Worm (Caenorhabditis elegans) whole organism, early embryonic: ENCODE measurements around the gene nhr-171.

Experiments used
- B0310.2 ChIP-seq: sonication (generic microtip); optimal IDR thresholded peaks from 2 replicates; lab custom pipeline; 2016; ENCODE audit warnings: mild to moderate bottlenecking, missing genetic modification characterization, missing compliant biosample characterization
- F13C5.2 ChIP-seq: sonication (generic microtip); optimal IDR thresholded peaks from 2 replicates; lab custom pipeline; 2017; ENCODE audit warnings: mild to moderate bottlenecking, missing genetic modification characterization, inconsistent platforms, missing compliant biosample characterization
- aly-1 ChIP-seq: sonication (generic microtip); optimal IDR thresholded peaks from 2 replicates; lab custom pipeline; 2016; ENCODE audit warnings: missing genetic modification characterization, missing compliant biosample characterization
- ama-1 ChIP-seq: fragments of 150-350 bp; optimal IDR thresholded peaks from 2 replicates; lab custom pipeline; 2014
- ceh-13 ChIP-seq: fragments of 200-800 bp; sonication (Bioruptor generic); optimal IDR thresholded peaks from 2 replicates; lab custom pipeline; 2018; ENCODE audit warnings: mild to moderate bottlenecking, missing genetic modification characterization, missing compliant biosample characterization
- ets-7 ChIP-seq: sonication (generic microtip); optimal IDR thresholded peaks from 2 replicates; lab custom pipeline; 2016; ENCODE audit warnings: missing genotype, missing genetic modification characterization, missing compliant biosample characterization
- flt-1 ChIP-seq: fragments of 200-800 bp; sonication (Bioruptor generic); IDR thresholded peaks from 2 replicates; pipeline ENCODE4 v1.3.6; 2022; ENCODE audit warnings: missing genetic modification characterization, missing compliant biosample characterization
- hmbx-1 ChIP-seq: sonication (generic microtip); optimal IDR thresholded peaks from 2 replicates; lab custom pipeline; 2016; ENCODE audit warnings: mild to moderate bottlenecking, missing genetic modification characterization, missing compliant biosample characterization
- hmg-4 ChIP-seq: fragments of 200-800 bp; sonication (Bioruptor generic); optimal IDR thresholded peaks from 2 replicates; lab custom pipeline; 2018; ENCODE audit warnings: mild to moderate bottlenecking, missing genetic modification characterization, missing compliant biosample characterization
- pes-1 ChIP-seq: fragments of 200-800 bp; sonication (Bioruptor generic); IDR thresholded peaks from 2 replicates; pipeline ENCODE4 v1.3.6; 2022; ENCODE audit warnings: missing genetic modification reagents, missing genetic modification characterization, missing compliant biosample characterization
- scrt-1 ChIP-seq: fragments of 200-800 bp; sonication (Bioruptor generic); IDR thresholded peaks from 2 replicates; pipeline ENCODE4 v1.3.6; 2022; ENCODE audit warnings: missing genetic modification characterization, missing compliant biosample characterization
- sea-1 ChIP-seq: fragments of 200-800 bp; sonication (Bioruptor generic); conservative IDR thresholded peaks from 2 replicates; pipeline ENCODE4 v1.3.6; 2022; ENCODE audit warnings: missing genetic modification characterization, missing compliant biosample characterization
- tbx-37 ChIP-seq: fragments of 200-800 bp; sonication (Bioruptor generic); conservative IDR thresholded peaks from 2 replicates; pipeline ENCODE4 v1.3.6; 2022; ENCODE audit warnings: missing genetic modification reagents, missing genetic modification characterization, missing compliant biosample characterization
- tra-4 ChIP-seq: sonication (generic microtip); optimal IDR thresholded peaks from 2 replicates; lab custom pipeline; 2017; ENCODE audit warnings: missing genetic modification characterization, missing compliant biosample characterization

ce11 chrV:7558693-7559092, 47.1 kb downstream of the nhr-171 start, which contains the start of gene ets-7:
- TF ChIP-seq hmbx-1 (tag; lab: Kevin White, UChicago) (no peak), flt-1 (no peak), ama-1 (lab: Kevin White, UChicago) (no peak), B0310.2 (no peak), F13C5.2 (tag; lab: Kevin White, UChicago) (no peak), ceh-13 (GFP tag; lab: Kevin White, UChicago) (no peak), tra-4 (tag; lab: Kevin White, UChicago) (no peak), tbx-37 (GFP tag; lab: Robert Waterston, UW) (no peak), ets-7 (tag; lab: Kevin White, UChicago) (no peak), aly-1 (tag; lab: Kevin White, UChicago) (no peak), scrt-1 (GFP tag; lab: Robert Waterston, UW) (no peak), hmg-4 (GFP tag; lab: Kevin White, UChicago) (no peak), sea-1 (GFP tag; lab: Robert Waterston, UW) (no peak), pes-1 (GFP tag; lab: Robert Waterston, UW) (no peak)
